Fruit fly (Drosophila melanogaster) whole organism, embryonic: ENCODE results near the gene jagn.
A peak's percentile ranks its signal among the peaks of the same experiment; 100 is the strongest.

Experiments
- CG10543 ChIP-seq: fragments of 200-800 bp; sonication (Bioruptor generic); optimal IDR thresholded peaks from 3 replicates; lab custom pipeline; 2017; ENCODE audit warnings: missing biosample characterization, mild to moderate bottlenecking, missing genetic modification characterization, moderate library complexity
- CG11504 ChIP-seq: fragments of 200-800 bp; sonication (Bioruptor generic); optimal IDR thresholded peaks from 3 replicates; lab custom pipeline; 2019; ENCODE audit warnings: missing biosample characterization, mild to moderate bottlenecking, missing genetic modification characterization, moderate library complexity
- CG11723 ChIP-seq: fragments of 200-800 bp; sonication (Bioruptor generic); optimal IDR thresholded peaks from 2 replicates; lab custom pipeline; 2017; ENCODE audit warnings: missing biosample characterization, mild to moderate bottlenecking, missing genetic modification characterization
- CG12299 ChIP-seq: fragments of 200-800 bp; sonication (Bioruptor generic); optimal IDR thresholded peaks from 2 replicates; lab custom pipeline; 2018; ENCODE audit warnings: missing biosample characterization, mild to moderate bottlenecking, missing genetic modification characterization
- CG13287 ChIP-seq: fragments of 200-800 bp; sonication (Bioruptor generic); IDR thresholded peaks from 2 replicates; pipeline ENCODE4 v1.3.6; 2022; ENCODE audit warnings: missing biosample characterization, missing genetic modification characterization; ENCODE audit not compliant: partially characterized antibody
- CG14014 ChIP-seq: fragments of 200-800 bp; sonication (Bioruptor generic); IDR thresholded peaks from 2 replicates; pipeline ENCODE4 v1.3.6; 2022; ENCODE audit warnings: missing biosample characterization, missing genetic modification characterization
- CG14710 ChIP-seq: fragments of 200-800 bp; sonication (Bioruptor generic); optimal IDR thresholded peaks from 3 replicates; lab custom pipeline; 2019; ENCODE audit warnings: missing biosample characterization, mild to moderate bottlenecking, missing genetic modification characterization, moderate library complexity
- CG14860 ChIP-seq: fragments of 200-800 bp; sonication (Bioruptor generic); IDR thresholded peaks from 3 replicates; pipeline ENCODE4 v1.3.6; 2022; ENCODE audit warnings: missing biosample characterization, missing genetic modification characterization; ENCODE audit not compliant: partially characterized antibody
- CG15479 ChIP-seq: fragments of 200-800 bp; sonication (Bioruptor generic); optimal IDR thresholded peaks from 3 replicates; lab custom pipeline; 2019; ENCODE audit warnings: missing biosample characterization, mild to moderate bottlenecking, missing genetic modification characterization, moderate library complexity
- CG15514 ChIP-seq: fragments of 200-800 bp; sonication (Bioruptor generic); optimal IDR thresholded peaks from 3 replicates; lab custom pipeline; 2017; ENCODE audit warnings: missing biosample characterization, missing genetic modification characterization, mild to moderate bottlenecking, moderate library complexity, missing genetic modification reagents
- CG15601 ChIP-seq: fragments of 200-800 bp; sonication (Bioruptor generic); optimal IDR thresholded peaks from 3 replicates; lab custom pipeline; 2019; ENCODE audit warnings: missing biosample characterization, mild to moderate bottlenecking, missing genetic modification characterization, moderate library complexity
- CG16815 ChIP-seq: fragments of 200-800 bp; sonication (Bioruptor generic); optimal IDR thresholded peaks from 3 replicates; lab custom pipeline; 2017; ENCODE audit warnings: missing biosample characterization, mild to moderate bottlenecking, missing genetic modification characterization
- CG17612 ChIP-seq: fragments of 200-800 bp; sonication (Bioruptor generic); IDR thresholded peaks from 2 replicates; pipeline ENCODE4 v1.3.6; 2022; ENCODE audit warnings: missing biosample characterization, missing genetic modification characterization
- CG18619 ChIP-seq: fragments of 200-800 bp; sonication (Bioruptor generic); optimal IDR thresholded peaks from 3 replicates; lab custom pipeline; 2017; ENCODE audit warnings: missing biosample characterization, mild to moderate bottlenecking, missing genetic modification characterization
- CG2712 ChIP-seq: fragments of 200-800 bp; optimal IDR thresholded peaks from 3 replicates; lab custom pipeline; 2019; ENCODE audit warnings: missing biosample characterization, mild to moderate bottlenecking, missing genetic modification characterization, moderate library complexity
- CG30431 ChIP-seq: fragments of 200-800 bp; sonication (Bioruptor generic); optimal IDR thresholded peaks from 2 replicates; lab custom pipeline; 2017; ENCODE audit warnings: missing biosample characterization, missing genetic modification characterization
- CG33213 ChIP-seq: fragments of 200-800 bp; sonication (Bioruptor generic); optimal IDR thresholded peaks from 3 replicates; lab custom pipeline; 2016; ENCODE audit warnings: missing biosample characterization, missing genetic modification characterization
- CG33557 ChIP-seq: fragments of 200-800 bp; sonication (Bioruptor generic); optimal IDR thresholded peaks from 2 replicates; lab custom pipeline; 2019; ENCODE audit warnings: missing biosample characterization, mild to moderate bottlenecking, missing genetic modification characterization, moderate library complexity
- CG3995 ChIP-seq: fragments of 200-800 bp; sonication (Bioruptor generic); optimal IDR thresholded peaks from 3 replicates; lab custom pipeline; 2016; ENCODE audit warnings: missing biosample characterization, missing genetic modification characterization
- CG4854 ChIP-seq: fragments of 200-800 bp; sonication (Bioruptor generic); optimal IDR thresholded peaks from 2 replicates; lab custom pipeline; 2016; ENCODE audit warnings: missing biosample characterization, missing genetic modification characterization, inconsistent platforms
- CG5180 ChIP-seq: fragments of 200-800 bp; sonication (Bioruptor generic); optimal IDR thresholded peaks from 3 replicates; lab custom pipeline; 2017; ENCODE audit warnings: missing biosample characterization, missing genetic modification characterization, mild to moderate bottlenecking, moderate library complexity, missing genetic modification reagents
- CG5245 ChIP-seq: fragments of 200-800 bp; sonication (Bioruptor generic); optimal IDR thresholded peaks from 3 replicates; lab custom pipeline; 2016; ENCODE audit warnings: missing biosample characterization, missing genetic modification characterization
- D19B ChIP-seq: fragments of 200-800 bp; sonication (Bioruptor generic); optimal IDR thresholded peaks from 2 replicates; lab custom pipeline; 2017; ENCODE audit warnings: missing biosample characterization, mild to moderate bottlenecking, missing genetic modification characterization
- Dll ChIP-seq: fragments of 200-800 bp; sonication (Bioruptor generic); IDR thresholded peaks from 4 replicates; pipeline ENCODE4 v1.3.6; 2022; ENCODE audit warnings: missing biosample characterization, missing genetic modification characterization; ENCODE audit not compliant: partially characterized antibody
- Ets97D ChIP-seq: fragments of 200-800 bp; sonication (Bioruptor generic); optimal IDR thresholded peaks from 3 replicates; lab custom pipeline; 2016; ENCODE audit warnings: missing biosample characterization, missing genetic modification characterization
- Fer1 ChIP-seq: fragments of 200-800 bp; sonication (Bioruptor generic); optimal IDR thresholded peaks from 2 replicates; lab custom pipeline; 2017; ENCODE audit warnings: missing biosample characterization, mild to moderate bottlenecking, missing genetic modification characterization
- Gug ChIP-seq: fragments of 200-800 bp; sonication (Bioruptor generic); IDR thresholded peaks from 4 replicates; pipeline ENCODE4 v1.3.6; 2022; ENCODE audit warnings: missing biosample characterization, missing genetic modification characterization
- HmgZ ChIP-seq: fragments of 200-800 bp; sonication (Bioruptor generic); optimal IDR thresholded peaks from 2 replicates; lab custom pipeline; 2018; ENCODE audit warnings: missing biosample characterization, mild to moderate bottlenecking, missing genetic modification characterization
- Hr51 ChIP-seq, 2 experiments: fragments of 200-800 bp; sonication (Bioruptor generic); optimal IDR thresholded peaks; 2 replicates in 1 of 2; 3 replicates in 1 of 2; lab custom pipeline; 2016 to 2018; ENCODE audit warnings: missing biosample characterization in 2 of 2, missing genetic modification characterization in 2 of 2, mild to moderate bottlenecking in 1 of 2, moderate library complexity in 1 of 2
- Med ChIP-seq: fragments of 200-800 bp; sonication (Bioruptor generic); peaks from one replicate; lab custom pipeline; 2016; ENCODE audit warnings: missing biosample characterization, missing genetic modification characterization, mild to moderate bottlenecking, inconsistent platforms, moderate library complexity
- NK7.1 ChIP-seq: fragments of 200-800 bp; sonication (Bioruptor generic); optimal IDR thresholded peaks from 3 replicates; lab custom pipeline; 2016; ENCODE audit warnings: missing biosample characterization, missing genetic modification characterization
- NfI ChIP-seq: fragments of 200-800 bp; sonication (Bioruptor generic); optimal IDR thresholded peaks from 3 replicates; lab custom pipeline; 2018; ENCODE audit warnings: missing biosample characterization, mild to moderate bottlenecking, missing genetic modification characterization, moderate library complexity
- PHDP ChIP-seq: fragments of 200-800 bp; sonication (Bioruptor generic); optimal IDR thresholded peaks from 3 replicates; lab custom pipeline; 2018; ENCODE audit warnings: missing biosample characterization, mild to moderate bottlenecking, missing genetic modification characterization, moderate library complexity
- Pdp1 ChIP-seq, 2 experiments: fragments of 200-800 bp; sonication (Bioruptor generic); optimal IDR thresholded peaks; 3 replicates each; lab custom pipeline; 2016; ENCODE audit warnings: missing biosample characterization in 2 of 2, missing genetic modification characterization in 2 of 2, mild to moderate bottlenecking in 1 of 2, moderate library complexity in 1 of 2
- aop ChIP-seq: fragments of 200-800 bp; sonication (Bioruptor generic); IDR thresholded peaks from 2 replicates; pipeline ENCODE4 v1.3.6; 2022; ENCODE audit warnings: missing biosample characterization, missing genetic modification characterization
- dan ChIP-seq: fragments of 200-800 bp; sonication (Bioruptor generic); IDR thresholded peaks from 2 replicates; pipeline ENCODE4 v1.3.6; 2022; ENCODE audit warnings: missing biosample characterization, missing genetic modification characterization
- fd3F ChIP-seq: fragments of 200-800 bp; sonication (Bioruptor generic); optimal IDR thresholded peaks from 2 replicates; lab custom pipeline; 2018; ENCODE audit warnings: missing biosample characterization, mild to moderate bottlenecking, missing genetic modification characterization, moderate library complexity
- ken ChIP-seq: fragments of 200-800 bp; sonication (Bioruptor generic); IDR thresholded peaks from 3 replicates; pipeline ENCODE4 v1.3.6; 2022; ENCODE audit warnings: missing biosample characterization, missing genetic modification characterization
- knrl ChIP-seq: fragments of 200-800 bp; sonication (Bioruptor generic); IDR thresholded peaks from 3 replicates; pipeline ENCODE4 v1.3.6; 2022; ENCODE audit warnings: missing biosample characterization, missing genetic modification characterization; ENCODE audit not compliant: partially characterized antibody
- nerfin-2 ChIP-seq: fragments of 200-800 bp; sonication (Bioruptor generic); IDR thresholded peaks from 2 replicates; pipeline ENCODE4 v1.3.6; 2022; ENCODE audit warnings: missing biosample characterization, missing genetic modification characterization; ENCODE audit not compliant: partially characterized antibody
- sens ChIP-seq: fragments of 200-800 bp; sonication (Bioruptor generic); peaks from one replicate; lab custom pipeline; 2016; ENCODE audit warnings: missing biosample characterization, missing genetic modification characterization
- slbo ChIP-seq: fragments of 200-800 bp; sonication (Bioruptor generic); IDR thresholded peaks from 2 replicates; pipeline ENCODE4 v1.3.6; 2022; ENCODE audit warnings: missing biosample characterization, missing genetic modification characterization
- slou ChIP-seq: fragments of 200-800 bp; sonication (Bioruptor generic); optimal IDR thresholded peaks from 3 replicates; lab custom pipeline; 2016; ENCODE audit warnings: missing biosample characterization, missing genetic modification characterization
- slp2 ChIP-seq: fragments of 200-800 bp; sonication (Bioruptor generic); optimal IDR thresholded peaks from 2 replicates; lab custom pipeline; 2016; ENCODE audit warnings: missing biosample characterization, missing genetic modification characterization
- sna ChIP-seq: fragments of 200-800 bp; sonication (Bioruptor generic); IDR thresholded peaks from 2 replicates; pipeline ENCODE4 v1.3.6; 2022; ENCODE audit warnings: missing biosample characterization, missing genetic modification characterization; ENCODE audit not compliant: partially characterized antibody
- ssp ChIP-seq: fragments of 200-800 bp; sonication (Bioruptor generic); IDR thresholded peaks from 2 replicates; pipeline ENCODE4 v1.3.6; 2022; ENCODE audit warnings: missing biosample characterization, missing genetic modification characterization
- stc ChIP-seq: fragments of 200-800 bp; sonication (Bioruptor generic); IDR thresholded peaks from 2 replicates; pipeline ENCODE4 v1.3.6; 2022; ENCODE audit warnings: missing biosample characterization, missing genetic modification characterization
- unc-4 ChIP-seq: fragments of 200-800 bp; sonication (Bioruptor generic); IDR thresholded peaks from 2 replicates; pipeline ENCODE4 v1.3.6; 2022; ENCODE audit warnings: missing biosample characterization, missing genetic modification characterization; ENCODE audit not compliant: partially characterized antibody
- wek ChIP-seq: fragments of 200-800 bp; sonication (Bioruptor generic); optimal IDR thresholded peaks from 3 replicates; lab custom pipeline; 2018; ENCODE audit warnings: missing biosample characterization, mild to moderate bottlenecking, missing genetic modification characterization, moderate library complexity

The jagn gene

dm6 chr3R:5824456-5824855 lies 45.3 kb downstream of the jagn start, which contains the start of the genes Sec20 and dgrn (continued):
- TF ChIP-seq CG17612 (GFP tag; lab: Robert Waterston, UW) = no peak
- TF ChIP-seq D19B (GFP tag; lab: Kevin White, UChicago) = peak; percentile 38
- TF ChIP-seq Med (GFP tag; lab: Kevin White, UChicago) = peak; percentile 79
- peak; percentile 67 for TF ChIP-seq Ets97D (GFP tag; lab: Kevin White, UChicago)
- TF ChIP-seq sna (GFP tag; lab: Robert Waterston, UW) = peak; percentile 95
- TF ChIP-seq CG33213 (GFP tag; lab: Kevin White, UChicago) = peak; percentile 20
- TF ChIP-seq CG13287 = peak; percentile 95
- TF ChIP-seq wek (GFP tag; lab: Kevin White, UChicago) = no peak
- TF ChIP-seq CG4854 (GFP tag; lab: Kevin White, UChicago) = peak; percentile 50
- peak; percentile 53 for TF ChIP-seq CG10543 (GFP tag; lab: Kevin White, UChicago)
- TF ChIP-seq CG5180 (GFP tag; lab: Kevin White, UChicago) = no peak
- TF ChIP-seq slbo (GFP tag; lab: Robert Waterston, UW) = peak; percentile 84
- TF ChIP-seq Pdp1 (GFP tag; optimal IDR thresholded peaks at IDR 0.05; lab: Kevin White, UChicago) = peak; percentile 20 to 87
- TF ChIP-seq ken (GFP tag; lab: Robert Waterston, UW) = 0 out of 3 replicates have a peak, but pooled peaks have one; percentile 49
- TF ChIP-seq sens (GFP tag; lab: Kevin White, UChicago) = peak; percentile 86
- peak; percentile 96 for TF ChIP-seq Dll
- peak; percentile 32 for TF ChIP-seq fd3F
- TF ChIP-seq Gug (GFP tag; lab: Robert Waterston, UW) = peak; percentile 52; the same call in 2 of the 4 replicates
- TF ChIP-seq CG12299 (tag; lab: Kevin White, UChicago) = peak; percentile 28
- peak; percentile 97 for TF ChIP-seq knrl (GFP tag; lab: Robert Waterston, UW)
- peak; percentile 88 for TF ChIP-seq CG2712
- TF ChIP-seq CG11723 (GFP tag; lab: Kevin White, UChicago) = peak; percentile 19
- peak; percentile 68 for TF ChIP-seq CG15601
- peak; percentile 40 to 55 for TF ChIP-seq Hr51 (GFP tag; optimal IDR thresholded peaks at IDR 0.05; lab: Kevin White, UChicago)
- TF ChIP-seq unc-4 = peak; percentile 95
- TF ChIP-seq CG14710 (tag; lab: Kevin White, UChicago) = peak; percentile 89
- peak; percentile 64 for TF ChIP-seq CG15514 (GFP tag; lab: Kevin White, UChicago)
- no peak for TF ChIP-seq CG30431 (GFP tag; lab: Kevin White, UChicago)
- no peak for TF ChIP-seq CG33557 (GFP tag; lab: Kevin White, UChicago)
- TF ChIP-seq CG11504 (tag; lab: Kevin White, UChicago) = no peak
- TF ChIP-seq NK7.1 = no peak
- peak; percentile 43 for TF ChIP-seq CG14014 (GFP tag; lab: Robert Waterston, UW)
- TF ChIP-seq slou (GFP tag; lab: Kevin White, UChicago) = peak; percentile 59
- TF ChIP-seq PHDP (tag; lab: Kevin White, UChicago) = peak; percentile 77
- peak; percentile 35 for TF ChIP-seq CG16815
- no peak for TF ChIP-seq CG15479 (GFP tag; lab: Kevin White, UChicago)
- TF ChIP-seq slp2 (GFP tag; lab: Kevin White, UChicago) = no peak
- TF ChIP-seq dan (GFP tag; lab: Robert Waterston, UW) = no peak
- no peak for TF ChIP-seq aop
- peak; percentile 46 for TF ChIP-seq CG18619
- TF ChIP-seq CG3995 (GFP tag; lab: Kevin White, UChicago) = peak; percentile 61
- peak; percentile 27 for TF ChIP-seq CG5245
- TF ChIP-seq stc (GFP tag; lab: Robert Waterston, UW) = peak; percentile 43; the same call in 1 of the 2 replicates
- peak; percentile 59 for TF ChIP-seq Fer1 (GFP tag; lab: Kevin White, UChicago)
- peak; percentile 84 for TF ChIP-seq nerfin-2 (GFP tag; lab: Robert Waterston, UW)
- peak; percentile 82 for TF ChIP-seq CG14860 (GFP tag; lab: Robert Waterston, UW)
- no peak; the same call in 1 of the 2 replicates for TF ChIP-seq ssp (GFP tag; lab: Robert Waterston, UW)
- TF ChIP-seq NfI (GFP tag; lab: Kevin White, UChicago) = peak; percentile 53
- peak; percentile 62 for TF ChIP-seq HmgZ
